Worm (Caenorhabditis elegans) whole organism, mixed stage, embryonic: ENCODE data around the gene egl-47.

Source experiments
- bed-3 ChIP-seq: fragments of 200-800 bp; sonication (Bioruptor generic); optimal IDR thresholded peaks from 3 replicates; lab custom pipeline; 2018; ENCODE audit warnings: mild to moderate bottlenecking, missing genetic modification characterization, moderate library complexity, missing compliant biosample characterization
- blmp-1 ChIP-seq: fragments of 150-350 bp; optimal IDR thresholded peaks from 2 replicates; lab custom pipeline; 2014; ENCODE audit warnings: missing biosample characterization, missing genetic modification characterization
- ceh-39 ChIP-seq: fragments of 150-350 bp; optimal IDR thresholded peaks from 2 replicates; lab custom pipeline; 2014; ENCODE audit warnings: missing biosample characterization, missing genetic modification characterization
- ceh-43 ChIP-seq: fragments of 200-800 bp; sonication (Bioruptor generic); optimal IDR thresholded peaks from 2 replicates; lab custom pipeline; 2018; ENCODE audit warnings: mild to moderate bottlenecking, missing genetic modification characterization, moderate library complexity, missing compliant biosample characterization
- ces-1 ChIP-seq: fragments of 150-350 bp; optimal IDR thresholded peaks from 2 replicates; lab custom pipeline; 2014; ENCODE audit warnings: missing biosample characterization, missing genetic modification reagents, missing genetic modification characterization
- drap-1 ChIP-seq: fragments of 200-800 bp; sonication (Bioruptor generic); optimal IDR thresholded peaks from 3 replicates; lab custom pipeline; 2018; ENCODE audit warnings: mild to moderate bottlenecking, missing genetic modification characterization, missing compliant biosample characterization
- elt-1 ChIP-seq: sonication (generic microtip); optimal IDR thresholded peaks from 2 replicates; lab custom pipeline; 2017; ENCODE audit warnings: missing genetic modification characterization, mild to moderate bottlenecking, missing compliant biosample characterization, antibody characterized with exemption, moderate library complexity, borderline replicate concordance; ENCODE audit not compliant: insufficient read depth
- elt-3 ChIP-seq: fragments of 150-350 bp; optimal IDR thresholded peaks from 2 replicates; lab custom pipeline; 2014; ENCODE audit warnings: missing biosample characterization, missing genetic modification characterization
- flh-1 ChIP-seq: fragments of 200-800 bp; sonication (Bioruptor generic); optimal IDR thresholded peaks from 2 replicates; lab custom pipeline; 2018; ENCODE audit warnings: mild to moderate bottlenecking, missing genetic modification characterization, moderate library complexity, missing compliant biosample characterization
- ham-2 ChIP-seq: fragments of 200-800 bp; sonication (Bioruptor generic); optimal IDR thresholded peaks from 2 replicates; lab custom pipeline; 2018; ENCODE audit warnings: mild to moderate bottlenecking, missing genetic modification characterization, missing compliant biosample characterization
- hlh-1 ChIP-seq: fragments of 150-350 bp; optimal IDR thresholded peaks from 2 replicates; lab custom pipeline; 2014; ENCODE audit warnings: missing biosample characterization, missing genetic modification reagents, missing genetic modification characterization
- lin-13 ChIP-seq: fragments of 150-350 bp; optimal IDR thresholded peaks from 2 replicates; lab custom pipeline; 2014; ENCODE audit warnings: missing biosample characterization, missing genetic modification characterization
- lin-32 ChIP-seq: fragments of 200-800 bp; sonication (Bioruptor generic); optimal IDR thresholded peaks from 2 replicates; lab custom pipeline; 2018; ENCODE audit warnings: mild to moderate bottlenecking, missing genetic modification characterization, missing compliant biosample characterization
- lsy-2 ChIP-seq: fragments of 150-350 bp; optimal IDR thresholded peaks from 2 replicates; lab custom pipeline; 2014; ENCODE audit warnings: missing biosample characterization, missing genetic modification characterization
- mab-5 ChIP-seq: fragments of 150-350 bp; optimal IDR thresholded peaks from 2 replicates; lab custom pipeline; 2014; ENCODE audit warnings: missing biosample characterization, missing genetic modification characterization
- mep-1 ChIP-seq: fragments of 150-350 bp; optimal IDR thresholded peaks from 2 replicates; lab custom pipeline; 2017; ENCODE audit warnings: missing biosample characterization, missing genetic modification reagents, missing genetic modification characterization, inconsistent platforms
- mls-2 ChIP-seq: sonication (generic microtip); optimal IDR thresholded peaks from 2 replicates; lab custom pipeline; 2016; ENCODE audit warnings: mild to moderate bottlenecking, missing genetic modification characterization, moderate library complexity, missing compliant biosample characterization
- nhr-12 ChIP-seq: fragments of 150-350 bp; optimal IDR thresholded peaks from 2 replicates; lab custom pipeline; 2014; ENCODE audit warnings: missing biosample characterization, missing genetic modification characterization
- nhr-2 ChIP-seq: fragments of 150-350 bp; optimal IDR thresholded peaks from 2 replicates; lab custom pipeline; 2014; ENCODE audit warnings: missing biosample characterization, missing genetic modification characterization
- nhr-237 ChIP-seq: fragments of 150-350 bp; optimal IDR thresholded peaks from 2 replicates; lab custom pipeline; 2014; ENCODE audit warnings: missing biosample characterization, missing genetic modification characterization
- nhr-28 ChIP-seq: fragments of 150-350 bp; optimal IDR thresholded peaks from 2 replicates; lab custom pipeline; 2014; ENCODE audit warnings: missing biosample characterization, missing genetic modification characterization
- nhr-76 ChIP-seq: sonication (generic microtip); optimal IDR thresholded peaks from 2 replicates; lab custom pipeline; 2017; ENCODE audit warnings: missing biosample characterization, missing genetic modification characterization
- pha-4 ChIP-seq: fragments of 150-350 bp; optimal IDR thresholded peaks from 2 replicates; lab custom pipeline; 2018; ENCODE audit warnings: missing biosample characterization, missing genetic modification reagents, missing genetic modification characterization
- sem-2 ChIP-seq: fragments of 200-800 bp; sonication (Bioruptor generic); optimal IDR thresholded peaks from 2 replicates; lab custom pipeline; 2018; ENCODE audit warnings: mild to moderate bottlenecking, missing genetic modification characterization, missing compliant biosample characterization
- sptf-1 ChIP-seq: sonication (generic microtip); optimal IDR thresholded peaks from 2 replicates; lab custom pipeline; 2017; ENCODE audit warnings: mild to moderate bottlenecking, missing genetic modification characterization, moderate library complexity, missing compliant biosample characterization
- tbx-8 ChIP-seq: fragments of 200-800 bp; sonication (Bioruptor generic); optimal IDR thresholded peaks from 2 replicates; lab custom pipeline; 2018; ENCODE audit warnings: mild to moderate bottlenecking, missing genetic modification characterization, moderate library complexity, missing compliant biosample characterization
- unc-120 ChIP-seq: sonication (generic microtip); optimal IDR thresholded peaks from 2 replicates; lab custom pipeline; 2017; ENCODE audit warnings: missing genetic modification characterization, missing compliant biosample characterization; ENCODE audit not compliant: poor library complexity, severe bottlenecking
- unc-39 ChIP-seq: fragments of 150-350 bp; optimal IDR thresholded peaks from 2 replicates; lab custom pipeline; 2014; ENCODE audit warnings: missing biosample characterization, missing genetic modification characterization
- zip-8 ChIP-seq: fragments of 150-350 bp; optimal IDR thresholded peaks from 2 replicates; lab custom pipeline; 2014; ENCODE audit warnings: missing biosample characterization, missing genetic modification characterization
- ztf-11 ChIP-seq: fragments of 150-350 bp; optimal IDR thresholded peaks from 2 replicates; lab custom pipeline; 2014; ENCODE audit warnings: missing biosample characterization, missing genetic modification characterization

egl-47 gene

ce11 chrV:9889629-9890028, 9.7 kb upstream of the egl-47 start, which contains the start of gene fshr-1:
Gene fshr-1 (plus strand): TSS chrV:9889837.
- no peak for TF ChIP-seq sptf-1 (tag; lab: Kevin White, UChicago)
- TF ChIP-seq drap-1 (GFP tag; lab: Kevin White, UChicago), result no peak
- TF ChIP-seq ceh-39 (tag; lab: Kevin White, UChicago), result no peak
- TF ChIP-seq ham-2 (GFP tag; lab: Kevin White, UChicago), result no peak
- no peak for TF ChIP-seq hlh-1
- TF ChIP-seq sem-2, result no peak
- TF ChIP-seq mls-2 (tag; lab: Kevin White, UChicago), result no peak
- no peak for TF ChIP-seq nhr-2 (tag; lab: Kevin White, UChicago)

- no peak for TF ChIP-seq lsy-2 (tag; lab: Kevin White, UChicago)
- no peak for TF ChIP-seq flh-1
- TF ChIP-seq ceh-43 (GFP tag; lab: Kevin White, UChicago), result no peak
- no peak for TF ChIP-seq mls-2 (tag; lab: Kevin White, UChicago)
Measured at ce11 chrV:9901119-9901518, 1.7 kb downstream of the egl-47 start.

- TF ChIP-seq ceh-39 (tag; lab: Kevin White, UChicago) (no peak), nhr-237 (tag; lab: Kevin White, UChicago) (no peak), nhr-76 (no peak), unc-120 (tag; lab: Kevin White, UChicago) (no peak), bed-3 (GFP tag; lab: Kevin White, UChicago) (no peak), lsy-2 (tag; lab: Kevin White, UChicago) (no peak), lin-32 (no peak), ham-2 (GFP tag; lab: Kevin White, UChicago) (no peak), ceh-43 (GFP tag; lab: Kevin White, UChicago) (no peak)
Measured at ce11 chrV:9906115-9906514, 6.7 kb downstream of the egl-47 start, which contains the start of gene fipr-11. Gene fipr-11 (minus strand): TSS chrV:9906215.

- TF ChIP-seq sem-2 (no peak), ceh-43 (GFP tag; lab: Kevin White, UChicago) (no peak), mab-5 (tag; lab: Kevin White, UChicago) (no peak)
Measured at ce11 chrV:9907205-9907604, 7.8 kb downstream of the egl-47 start.

ce11 chrV:9909624-9910023, 10.2 kb downstream of the egl-47 start:
- TF ChIP-seq nhr-12 (tag; lab: Kevin White, UChicago) (no peak), lin-13 (tag; lab: Kevin White, UChicago) (no peak), elt-1 (tag; lab: Kevin White, UChicago) (no peak), ztf-11 (tag; lab: Kevin White, UChicago) (no peak), tbx-8 (no peak), bed-3 (GFP tag; lab: Kevin White, UChicago) (no peak), unc-39 (tag; lab: Kevin White, UChicago) (no peak), nhr-28 (no peak), lsy-2 (tag; lab: Kevin White, UChicago) (no peak), pha-4 (tag; lab: Kevin White, UChicago) (no peak), drap-1 (GFP tag; lab: Kevin White, UChicago) (no peak), mep-1 (no peak), blmp-1 (tag; lab: Kevin White, UChicago) (no peak), lin-32 (no peak)

ce11 chrV:9911165-9911564, 11.8 kb downstream of the egl-47 start:
- TF ChIP-seq ces-1 (GFP tag; lab: Kevin White, UChicago), result peak; percentile 85
- no peak for TF ChIP-seq elt-3 (tag; lab: Kevin White, UChicago)

- no peak for TF ChIP-seq drap-1 (GFP tag; lab: Kevin White, UChicago)
- no peak for TF ChIP-seq pha-4 (tag; lab: Kevin White, UChicago)
- no peak for TF ChIP-seq sem-2
- TF ChIP-seq zip-8 (tag; lab: Kevin White, UChicago), result no peak
- TF ChIP-seq ztf-11 (tag; lab: Kevin White, UChicago), result no peak
- no peak for TF ChIP-seq unc-120 (tag; lab: Kevin White, UChicago)
- TF ChIP-seq elt-1 (tag; lab: Kevin White, UChicago), result no peak
- TF ChIP-seq blmp-1 (tag; lab: Kevin White, UChicago), result no peak
- TF ChIP-seq elt-3 (tag; lab: Kevin White, UChicago), result no peak
- TF ChIP-seq mab-5 (tag; lab: Kevin White, UChicago), result no peak
Measured at ce11 chrV:9913863-9914262, 14.5 kb downstream of the egl-47 start, which contains the start of gene fipr-10. Gene fipr-10 (plus strand): TSS chrV:9914163.
